Fruit fly (Drosophila melanogaster) whole organism, adult: ENCODE data around the gene CG31189.

Experiments
- CG11617 ChIP-seq: fragments of 200-800 bp; sonication (Bioruptor generic); optimal IDR thresholded peaks from 2 replicates; lab custom pipeline; 2017; ENCODE audit warnings: mild to moderate bottlenecking, missing biosample characterization, missing genetic modification reagents, missing genetic modification characterization
- CG12768 ChIP-seq: fragments of 200-800 bp; sonication (Bioruptor generic); optimal IDR thresholded peaks from 2 replicates; lab custom pipeline; 2017; ENCODE audit warnings: missing biosample characterization, missing genetic modification characterization, mild to moderate bottlenecking, moderate library complexity, missing genetic modification reagents
- CG14711 ChIP-seq: fragments of 200-800 bp; sonication (Bioruptor generic); optimal IDR thresholded peaks from 2 replicates; lab custom pipeline; 2018; ENCODE audit warnings: missing biosample characterization, mild to moderate bottlenecking, missing genetic modification characterization, moderate library complexity
- CG1620 ChIP-seq: fragments of 200-800 bp; sonication (Bioruptor generic); optimal IDR thresholded peaks from 2 replicates; lab custom pipeline; 2016; ENCODE audit warnings: missing biosample characterization, missing genetic modification characterization
- CG33017 ChIP-seq: fragments of 200-800 bp; sonication (Bioruptor generic); optimal IDR thresholded peaks from 2 replicates; lab custom pipeline; 2018; ENCODE audit warnings: missing biosample characterization, mild to moderate bottlenecking, missing genetic modification characterization, moderate library complexity
- CG5204 ChIP-seq: fragments of 200-800 bp; sonication (Bioruptor generic); optimal IDR thresholded peaks from 2 replicates; lab custom pipeline; 2016; ENCODE audit warnings: missing biosample characterization, missing genetic modification characterization
- CG7045 ChIP-seq: fragments of 200-800 bp; sonication (Bioruptor generic); optimal IDR thresholded peaks from 2 replicates; lab custom pipeline; 2017; ENCODE audit warnings: missing biosample characterization, mild to moderate bottlenecking, missing genetic modification characterization
- CG7101 ChIP-seq: fragments of 200-800 bp; sonication (Bioruptor generic); optimal IDR thresholded peaks from 2 replicates; lab custom pipeline; 2018; ENCODE audit warnings: missing biosample characterization, mild to moderate bottlenecking, missing genetic modification characterization, moderate library complexity
- Clk ChIP-seq: fragments of 200-800 bp; sonication (Bioruptor generic); optimal IDR thresholded peaks from 2 replicates; lab custom pipeline; 2017; ENCODE audit warnings: missing biosample characterization, missing genetic modification characterization
- Crg-1 ChIP-seq: fragments of 200-800 bp; sonication (Bioruptor generic); optimal IDR thresholded peaks from 2 replicates; lab custom pipeline; 2016; ENCODE audit warnings: missing biosample characterization, missing genetic modification characterization
- Hr96 ChIP-seq: fragments of 200-800 bp; sonication (Bioruptor generic); optimal IDR thresholded peaks from 2 replicates; lab custom pipeline; 2016; ENCODE audit warnings: missing biosample characterization, missing genetic modification characterization
- Mnt ChIP-seq: fragments of 200-800 bp; sonication (Bioruptor generic); optimal IDR thresholded peaks from 2 replicates; lab custom pipeline; 2016; ENCODE audit warnings: missing biosample characterization, mild to moderate bottlenecking, missing genetic modification characterization
- bab1 ChIP-seq: fragments of 200-800 bp; sonication (Bioruptor generic); optimal IDR thresholded peaks from 3 replicates; lab custom pipeline; 2019; ENCODE audit warnings: missing biosample characterization, mild to moderate bottlenecking, missing genetic modification characterization, moderate library complexity
- cic ChIP-seq: fragments of 200-800 bp; sonication (Bioruptor generic); optimal IDR thresholded peaks from 2 replicates; lab custom pipeline; 2017; ENCODE audit warnings: missing biosample characterization, mild to moderate bottlenecking, missing genetic modification characterization, moderate library complexity
- cnc ChIP-seq, 2 experiments: fragments of >200 bp; optimal IDR thresholded peaks; 2 replicates each; lab custom pipeline; 2017
- kay ChIP-seq: fragments of 200-800 bp; sonication (Bioruptor generic); peaks from one replicate; lab custom pipeline; 2016; ENCODE audit warnings: missing biosample characterization, missing genetic modification characterization, borderline replicate concordance
- ovo ChIP-seq: fragments of 200-800 bp; sonication (Bioruptor generic); optimal IDR thresholded peaks from 2 replicates; lab custom pipeline; 2016; ENCODE audit warnings: missing biosample characterization, missing genetic modification characterization
- pad ChIP-seq: fragments of 200-800 bp; sonication (Bioruptor generic); optimal IDR thresholded peaks from 3 replicates; lab custom pipeline; 2017; ENCODE audit warnings: missing biosample characterization, missing genetic modification characterization, mild to moderate bottlenecking, moderate library complexity, missing genetic modification reagents
- tj ChIP-seq: fragments of 200-800 bp; sonication (Bioruptor generic); optimal IDR thresholded peaks from 3 replicates; lab custom pipeline; 2017; ENCODE audit warnings: missing biosample characterization, mild to moderate bottlenecking, missing genetic modification characterization, moderate library complexity
- toe ChIP-seq: fragments of 200-800 bp; sonication (Bioruptor generic); optimal IDR thresholded peaks from 2 replicates; lab custom pipeline; 2016; ENCODE audit warnings: missing biosample characterization, missing genetic modification characterization

CG31189 gene

DNA sequence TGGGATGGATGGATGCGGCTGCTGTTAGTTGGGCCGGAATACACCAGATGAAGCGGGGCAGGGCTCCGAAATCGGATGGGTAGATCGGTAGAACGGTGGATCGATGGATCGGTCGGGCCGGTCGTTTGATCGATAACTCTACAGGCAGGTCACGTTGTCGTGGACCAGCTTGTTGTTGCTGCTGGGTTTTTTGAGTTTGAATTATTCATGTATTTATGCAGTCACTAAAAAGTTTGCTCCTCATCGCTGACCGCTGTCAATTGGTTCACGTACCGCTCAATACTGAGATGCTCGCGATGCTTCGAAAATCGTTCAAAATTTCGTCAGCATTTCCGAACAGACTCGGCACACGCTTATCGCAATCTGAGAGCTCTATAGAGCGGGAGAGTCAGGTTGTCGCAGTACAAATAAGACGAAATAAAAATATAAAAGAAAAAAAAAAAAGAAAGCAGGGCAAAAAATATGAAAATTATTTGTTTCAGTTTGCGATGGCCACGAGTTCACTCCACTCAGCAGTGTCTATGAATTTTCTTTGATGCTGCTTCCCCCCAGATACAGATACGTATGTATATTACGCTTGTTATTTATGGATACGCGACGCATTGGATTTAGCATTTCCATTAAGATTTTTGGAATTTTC, 21.6 kb downstream of the CG31189 start, which contains the start of gene peg:
peg (minus strand) TSS at position 262 of the 640 bp plus-strand sequence.
- TF ChIP-seq CG7101 (no peak), ovo (GFP tag; lab: Kevin White, UChicago) (no peak), CG33017 (tag; lab: Kevin White, UChicago) (peak; percentile 24), Clk (no peak), Hr96 (GFP tag; lab: Kevin White, UChicago) (peak; percentile 0), cic (GFP tag; lab: Kevin White, UChicago) (peak; percentile 16), pad (no peak), cnc (optimal IDR thresholded peaks at IDR 0.05; lab: Kevin White, UChicago) (no peak), CG1620 (GFP tag; lab: Kevin White, UChicago) (no peak), CG5204 (GFP tag; lab: Kevin White, UChicago) (no peak), CG14711 (no peak), Mnt (GFP tag; lab: Kevin White, UChicago) (no peak), tj (GFP tag; lab: Kevin White, UChicago) (peak; percentile 6), CG11617 (GFP tag; lab: Kevin White, UChicago) (no peak), CG12768 (peak; percentile 39), kay (GFP tag; lab: Kevin White, UChicago) (no peak), Crg-1 (GFP tag; lab: Kevin White, UChicago) (no peak)

DNA sequence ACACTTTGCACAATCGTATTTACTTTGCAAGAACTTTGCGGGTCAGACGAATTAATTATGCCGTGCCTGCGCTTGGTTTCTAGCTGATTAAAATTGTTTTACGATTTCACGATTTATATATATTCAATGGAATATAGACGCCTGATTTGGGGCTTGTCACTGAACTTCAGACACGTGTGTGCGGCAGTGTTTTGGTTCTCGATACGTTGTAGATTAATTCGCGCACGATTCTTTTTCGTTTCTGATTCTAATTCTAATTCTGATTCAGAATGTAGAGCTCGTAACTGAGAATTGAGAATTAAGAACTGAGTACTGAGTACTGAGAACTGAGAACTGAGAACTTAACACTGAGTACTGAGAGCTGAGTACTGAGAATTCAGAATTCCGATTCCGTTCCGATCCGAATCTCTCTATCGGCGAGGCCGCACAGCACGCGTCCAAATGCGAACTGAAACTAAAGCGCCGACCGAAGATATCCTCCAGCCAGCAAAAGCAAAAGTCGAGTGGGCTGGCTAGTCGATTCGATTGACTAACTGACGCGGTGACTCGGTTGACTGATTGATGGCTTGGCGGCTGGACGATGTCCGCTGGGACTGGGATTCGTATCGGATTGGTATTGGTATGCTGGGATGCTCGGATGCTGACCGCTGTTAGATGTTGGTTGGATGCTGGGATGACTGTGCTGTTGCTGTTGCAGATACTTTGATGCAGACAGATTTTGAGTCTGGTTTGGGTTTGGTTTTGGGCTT, 22.7 kb downstream of the CG31189 start:
- TF ChIP-seq kay (GFP tag; lab: Kevin White, UChicago) (no peak), cic (GFP tag; lab: Kevin White, UChicago) (peak; percentile 29), CG11617 (GFP tag; lab: Kevin White, UChicago) (no peak), toe (GFP tag; lab: Kevin White, UChicago) (no peak), cnc (optimal IDR thresholded peaks at IDR 0.05; lab: Kevin White, UChicago) (no peak)

DNA sequence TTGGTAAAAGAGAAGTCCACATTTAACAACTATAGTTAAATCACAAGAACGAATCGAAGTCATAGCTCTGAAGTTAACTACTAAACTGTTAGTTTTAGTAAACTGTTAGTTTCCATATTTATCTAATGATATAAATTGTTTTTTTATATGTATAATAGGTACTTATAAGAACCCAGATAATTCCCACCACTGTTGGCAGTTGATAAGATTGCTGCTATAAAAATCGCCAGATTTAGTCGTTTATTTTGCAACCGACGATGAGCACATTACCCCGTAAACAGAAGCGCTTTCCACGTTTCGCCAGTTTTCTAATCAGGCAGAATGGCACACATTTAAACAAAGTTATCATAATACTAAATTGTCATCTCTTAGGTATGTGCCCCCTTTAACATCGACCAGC, 26.6 kb downstream of the CG31189 start:
- peak; percentile 82 for TF ChIP-seq kay (GFP tag; lab: Kevin White, UChicago)
- no peak for TF ChIP-seq CG12768
- peak; percentile 41 for TF ChIP-seq cic (GFP tag; lab: Kevin White, UChicago)
- no peak for TF ChIP-seq CG5204 (GFP tag; lab: Kevin White, UChicago)
- TF ChIP-seq Crg-1 (GFP tag; lab: Kevin White, UChicago) = no peak
- peak; percentile 19 for TF ChIP-seq CG7101
- TF ChIP-seq cnc (optimal IDR thresholded peaks at IDR 0.05; lab: Kevin White, UChicago) = no peak
- no peak for TF ChIP-seq CG7045 (GFP tag; lab: Kevin White, UChicago)
- no peak for TF ChIP-seq Mnt (GFP tag; lab: Kevin White, UChicago)
- peak; percentile 38 for TF ChIP-seq CG33017 (tag; lab: Kevin White, UChicago)
- TF ChIP-seq Clk = no peak
- no peak for TF ChIP-seq CG1620 (GFP tag; lab: Kevin White, UChicago)
- TF ChIP-seq pad = no peak
- no peak for TF ChIP-seq toe (GFP tag; lab: Kevin White, UChicago)
- no peak for TF ChIP-seq Hr96 (GFP tag; lab: Kevin White, UChicago)
- TF ChIP-seq bab1 (GFP tag; lab: Kevin White, UChicago) = no peak
- no peak for TF ChIP-seq tj (GFP tag; lab: Kevin White, UChicago)
- peak; percentile 28 for TF ChIP-seq CG11617 (GFP tag; lab: Kevin White, UChicago)
- no peak for TF ChIP-seq CG14711
- TF ChIP-seq ovo (GFP tag; lab: Kevin White, UChicago) = no peak

DNA sequence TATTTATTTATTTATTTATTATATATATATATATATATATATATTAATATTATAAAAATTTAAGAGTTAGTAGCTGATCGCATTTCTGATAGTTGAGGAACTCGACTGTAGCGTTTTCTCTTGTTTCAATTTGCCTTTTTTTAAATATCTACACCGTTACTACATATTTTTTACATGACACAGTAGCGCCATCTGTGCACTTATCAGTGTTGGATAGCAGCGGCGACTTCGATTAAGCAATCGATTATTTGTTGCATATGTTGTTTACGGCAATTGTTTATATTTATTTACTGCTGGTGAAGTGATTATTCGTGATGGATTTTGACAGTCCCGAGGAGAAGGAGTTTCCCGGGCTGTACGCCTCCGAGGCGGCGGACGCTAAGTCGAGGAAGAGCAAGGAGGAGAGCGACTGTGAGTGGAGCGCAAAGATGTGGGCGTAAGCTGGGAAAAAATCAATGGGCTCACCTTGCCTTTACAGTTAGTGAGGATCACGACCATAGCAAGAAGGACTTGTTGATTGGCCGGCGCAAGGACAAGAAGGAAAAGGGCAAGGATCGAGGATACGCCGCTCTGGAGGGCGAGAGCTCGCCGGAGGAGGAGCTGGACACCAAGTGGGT, 28.1 kb downstream of the CG31189 start, which contains the start of gene Rlip:
Rlip (plus strand) TSS at position 221 of the 617 bp plus-strand sequence.
- TF ChIP-seq cnc (optimal IDR thresholded peaks at IDR 0.05; lab: Kevin White, UChicago) (no peak), CG14711 (peak; percentile 43), Crg-1 (GFP tag; lab: Kevin White, UChicago) (peak; percentile 26), CG12768 (peak; percentile 32), kay (GFP tag; lab: Kevin White, UChicago) (peak; percentile 77), CG33017 (tag; lab: Kevin White, UChicago) (no peak), pad (peak; percentile 57), bab1 (GFP tag; lab: Kevin White, UChicago) (peak; percentile 48), CG11617 (GFP tag; lab: Kevin White, UChicago) (no peak), Clk (no peak), CG7101 (peak; percentile 36), cic (GFP tag; lab: Kevin White, UChicago) (no peak), toe (GFP tag; lab: Kevin White, UChicago) (peak; percentile 57), Mnt (GFP tag; lab: Kevin White, UChicago) (no peak), CG1620 (GFP tag; lab: Kevin White, UChicago) (peak; percentile 2), Hr96 (GFP tag; lab: Kevin White, UChicago) (peak; percentile 46), tj (GFP tag; lab: Kevin White, UChicago) (no peak), CG5204 (GFP tag; lab: Kevin White, UChicago) (peak; percentile 10), CG7045 (GFP tag; lab: Kevin White, UChicago) (peak; percentile 37), ovo (GFP tag; lab: Kevin White, UChicago) (no peak)

DNA sequence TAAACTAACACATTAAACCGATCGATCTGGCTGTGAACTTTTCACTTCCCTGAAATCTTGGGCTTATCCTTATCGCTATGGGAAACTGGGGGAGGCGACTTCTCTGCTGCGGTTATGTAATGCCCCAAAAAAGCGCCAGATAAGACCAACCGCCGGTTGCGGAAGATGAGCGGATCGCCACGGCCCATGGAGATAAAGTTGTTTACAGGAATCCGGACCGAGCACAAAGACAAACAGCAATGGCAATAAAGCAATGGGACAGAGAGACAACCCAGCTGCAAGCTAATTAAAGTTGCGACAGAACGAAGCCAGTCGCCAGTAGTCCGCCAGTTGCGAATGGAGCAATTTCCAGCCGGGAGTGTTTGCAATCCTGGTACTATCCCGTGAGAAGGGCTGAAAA, 30.0 kb downstream of the CG31189 start, which contains the start of gene CG5697:
CG5697 (plus strand) TSS at position 314 of the 400 bp plus-strand sequence.
- TF ChIP-seq Clk (no peak), tj (GFP tag; lab: Kevin White, UChicago) (no peak), ovo (GFP tag; lab: Kevin White, UChicago) (peak; percentile 17), CG7045 (GFP tag; lab: Kevin White, UChicago) (peak; percentile 7), cic (GFP tag; lab: Kevin White, UChicago) (peak; percentile 79), pad (no peak), bab1 (GFP tag; lab: Kevin White, UChicago) (no peak), Mnt (GFP tag; lab: Kevin White, UChicago) (peak; percentile 49), toe (GFP tag; lab: Kevin White, UChicago) (no peak), cnc (optimal IDR thresholded peaks at IDR 0.05; lab: Kevin White, UChicago) (no peak), CG14711 (no peak), CG11617 (GFP tag; lab: Kevin White, UChicago) (peak; percentile 28), CG7101 (no peak), Hr96 (GFP tag; lab: Kevin White, UChicago) (no peak), CG33017 (tag; lab: Kevin White, UChicago) (no peak), CG5204 (GFP tag; lab: Kevin White, UChicago) (no peak), kay (GFP tag; lab: Kevin White, UChicago) (peak; percentile 86), CG1620 (GFP tag; lab: Kevin White, UChicago) (peak; percentile 0), Crg-1 (GFP tag; lab: Kevin White, UChicago) (no peak), CG12768 (peak; percentile 35)
